Worm (Caenorhabditis elegans) whole organism, midembryonic: ENCODE measurements around the gene krr-1.

ENCODE experiments used
- flt-1 ChIP-seq: fragments of 200-800 bp; sonication (Bioruptor generic); IDR thresholded peaks from 2 replicates; pipeline ENCODE4 v1.3.6; 2022; ENCODE audit warnings: missing genetic modification characterization, missing compliant biosample characterization
- ztf-23 ChIP-seq: fragments of 200-800 bp; sonication (Bioruptor generic); IDR thresholded peaks from 2 replicates; pipeline ENCODE4 v1.3.6; 2022; ENCODE audit warnings: missing genetic modification reagents, missing genetic modification characterization, missing compliant biosample characterization

ce11 chrV:7274992-7275391, 44.0 kb downstream of the krr-1 start, which contains the start of gene C13A2.10:
- TF ChIP-seq flt-1 = no peak
- no peak for TF ChIP-seq ztf-23 (GFP tag; lab: Robert Waterston, UW)
